Fruit fly (Drosophila melanogaster) whole organism, embryonic: ENCODE results near the gene hop.

Experiments used
- Ada2b ChIP-seq: fragments of 200-800 bp; sonication (Bioruptor generic); IDR thresholded peaks from 2 replicates; pipeline ENCODE4 v1.3.6; 2022; ENCODE audit warnings: missing biosample characterization, missing genetic modification characterization
- Atf-2 ChIP-seq: fragments of 200-800 bp; sonication (Bioruptor generic); optimal IDR thresholded peaks from 2 replicates; lab custom pipeline; 2016; ENCODE audit warnings: missing biosample characterization, missing genetic modification characterization
- Atf6 ChIP-seq: fragments of 200-800 bp; sonication (Bioruptor generic); IDR thresholded peaks from 2 replicates; pipeline ENCODE4 v1.3.6; 2022; ENCODE audit warnings: missing biosample characterization, missing genetic modification characterization
- CG10321 ChIP-seq: fragments of 200-800 bp; sonication (Bioruptor generic); IDR thresholded peaks from 2 replicates; pipeline ENCODE4 v1.3.6; 2022; ENCODE audit warnings: missing biosample characterization, missing genetic modification characterization
- CG10979 ChIP-seq: fragments of 200-800 bp; sonication (Bioruptor generic); optimal IDR thresholded peaks from 2 replicates; lab custom pipeline; 2018; ENCODE audit warnings: missing biosample characterization, mild to moderate bottlenecking, missing genetic modification characterization, moderate library complexity
- CG12071 ChIP-seq: fragments of 200-800 bp; sonication (Bioruptor generic); optimal IDR thresholded peaks from 3 replicates; lab custom pipeline; 2018; ENCODE audit warnings: missing biosample characterization, mild to moderate bottlenecking, missing genetic modification characterization
- CG14965 ChIP-seq: fragments of 200-800 bp; sonication (Bioruptor generic); optimal IDR thresholded peaks from 2 replicates; lab custom pipeline; 2016; ENCODE audit warnings: missing biosample characterization, missing genetic modification characterization, borderline replicate concordance
- CG15479 ChIP-seq: fragments of 200-800 bp; sonication (Bioruptor generic); optimal IDR thresholded peaks from 3 replicates; lab custom pipeline; 2019; ENCODE audit warnings: missing biosample characterization, mild to moderate bottlenecking, missing genetic modification characterization, moderate library complexity
- CG1603 ChIP-seq: fragments of 200-800 bp; sonication (Bioruptor generic); optimal IDR thresholded peaks from 2 replicates; lab custom pipeline; 2019; ENCODE audit warnings: missing biosample characterization, mild to moderate bottlenecking, missing genetic modification characterization, moderate library complexity
- CG16813 ChIP-seq: fragments of 200-800 bp; sonication (Bioruptor generic); IDR thresholded peaks from 3 replicates; pipeline ENCODE4 v1.3.6; 2022; ENCODE audit warnings: missing biosample characterization, missing genetic modification characterization; ENCODE audit not compliant: partially characterized antibody
- CG17361 ChIP-seq: fragments of 200-800 bp; sonication (Bioruptor generic); IDR thresholded peaks from 3 replicates; pipeline ENCODE4 v1.3.6; 2022; ENCODE audit warnings: missing biosample characterization, missing genetic modification characterization
- CG18764 ChIP-seq: fragments of 200-800 bp; sonication (Bioruptor generic); optimal IDR thresholded peaks from 3 replicates; lab custom pipeline; 2016; ENCODE audit warnings: missing biosample characterization, missing genetic modification characterization
- CG2202 ChIP-seq: fragments of 200-800 bp; sonication (Bioruptor generic); optimal IDR thresholded peaks from 2 replicates; lab custom pipeline; 2018; ENCODE audit warnings: missing biosample characterization, mild to moderate bottlenecking, missing genetic modification characterization
- CG31224 ChIP-seq: fragments of 200-800 bp; sonication (Bioruptor generic); IDR thresholded peaks from 2 replicates; pipeline ENCODE4 v1.3.6; 2022; ENCODE audit warnings: missing biosample characterization, missing genetic modification characterization
- CG3281 ChIP-seq: fragments of 200-800 bp; sonication (Bioruptor generic); optimal IDR thresholded peaks from 3 replicates; lab custom pipeline; 2017; ENCODE audit warnings: missing biosample characterization, mild to moderate bottlenecking, missing genetic modification characterization
- CG5953 ChIP-seq: fragments of 200-800 bp; sonication (Bioruptor generic); IDR thresholded peaks from 2 replicates; pipeline ENCODE4 v1.3.6; 2022; ENCODE audit warnings: missing biosample characterization, missing genetic modification characterization
- CG7357 ChIP-seq: fragments of 200-800 bp; sonication (Bioruptor generic); IDR thresholded peaks from 3 replicates; pipeline ENCODE4 v1.3.6; 2022; ENCODE audit warnings: missing biosample characterization, missing genetic modification characterization
- CG9215 ChIP-seq: fragments of 200-800 bp; sonication (Bioruptor generic); IDR thresholded peaks from 2 replicates; pipeline ENCODE4 v1.3.6; 2022; ENCODE audit warnings: missing biosample characterization, missing genetic modification characterization
- CkIIα-i1 ChIP-seq: fragments of 200-800 bp; sonication (Bioruptor generic); IDR thresholded peaks from 2 replicates; pipeline ENCODE4 v1.3.6; 2022; ENCODE audit warnings: missing biosample characterization, missing genetic modification characterization
- D19A ChIP-seq: fragments of 200-800 bp; optimal IDR thresholded peaks from 3 replicates; lab custom pipeline; 2019; ENCODE audit warnings: missing biosample characterization, mild to moderate bottlenecking, missing genetic modification characterization, moderate library complexity
- Ets65A ChIP-seq: fragments of 200-800 bp; sonication (Bioruptor generic); peaks from one replicate; lab custom pipeline; 2016; ENCODE audit warnings: missing biosample characterization, missing genetic modification characterization
- Hr3 ChIP-seq: fragments of 200-800 bp; sonication (Bioruptor generic); optimal IDR thresholded peaks from 3 replicates; lab custom pipeline; 2016; ENCODE audit warnings: missing biosample characterization, missing genetic modification characterization
- Lim3 ChIP-seq: fragments of 200-800 bp; sonication (Bioruptor generic); IDR thresholded peaks from 2 replicates; pipeline ENCODE4 v1.3.6; 2022; ENCODE audit warnings: missing biosample characterization, missing genetic modification characterization
- Myb ChIP-seq: fragments of 200-800 bp; sonication (Bioruptor generic); optimal IDR thresholded peaks from 2 replicates; lab custom pipeline; 2016; ENCODE audit warnings: missing biosample characterization, missing genetic modification characterization
- NFAT ChIP-seq: fragments of 200-800 bp; sonication (Bioruptor generic); IDR thresholded peaks from 2 replicates; pipeline ENCODE4 v1.3.6; 2022; ENCODE audit warnings: missing biosample characterization, missing genetic modification characterization
- Nf-YC ChIP-seq: fragments of 200-800 bp; optimal IDR thresholded peaks from 3 replicates; lab custom pipeline; 2019; ENCODE audit warnings: missing biosample characterization, mild to moderate bottlenecking, missing genetic modification characterization, moderate library complexity
- Oli ChIP-seq: fragments of 200-800 bp; sonication (Bioruptor generic); optimal IDR thresholded peaks from 2 replicates; lab custom pipeline; 2018; ENCODE audit warnings: missing biosample characterization, mild to moderate bottlenecking, missing genetic modification characterization, moderate library complexity
- Pdp1 ChIP-seq, 2 experiments: fragments of 200-800 bp; sonication (Bioruptor generic); optimal IDR thresholded peaks; 3 replicates each; lab custom pipeline; 2016; ENCODE audit warnings: missing biosample characterization in 2 of 2, missing genetic modification characterization in 2 of 2, mild to moderate bottlenecking in 1 of 2, moderate library complexity in 1 of 2
- Ptx1 ChIP-seq: fragments of 200-800 bp; sonication (Bioruptor generic); IDR thresholded peaks from 2 replicates; pipeline ENCODE4 v1.3.6; 2022; ENCODE audit warnings: missing biosample characterization, missing genetic modification characterization
- Sox100B ChIP-seq: fragments of 200-800 bp; sonication (Bioruptor generic); optimal IDR thresholded peaks from 3 replicates; lab custom pipeline; 2018; ENCODE audit warnings: missing biosample characterization, mild to moderate bottlenecking, missing genetic modification characterization
- Sry-β ChIP-seq: fragments of 200-800 bp; sonication (Bioruptor generic); optimal IDR thresholded peaks from 2 replicates; lab custom pipeline; 2018; ENCODE audit warnings: missing biosample characterization, mild to moderate bottlenecking, missing genetic modification characterization, moderate library complexity
- TFAM ChIP-seq: fragments of 200-800 bp; sonication (Bioruptor generic); optimal IDR thresholded peaks from 2 replicates; lab custom pipeline; 2017; ENCODE audit warnings: missing biosample characterization, missing genetic modification characterization, inconsistent platforms
- YL-1 ChIP-seq: fragments of 200-800 bp; sonication (Bioruptor generic); optimal IDR thresholded peaks from 3 replicates; lab custom pipeline; 2017; ENCODE audit warnings: missing biosample characterization, mild to moderate bottlenecking, missing genetic modification characterization
- abd-A ChIP-seq: fragments of 200-800 bp; sonication (Bioruptor generic); optimal IDR thresholded peaks from 3 replicates; lab custom pipeline; 2019; ENCODE audit warnings: missing biosample characterization, mild to moderate bottlenecking, missing genetic modification characterization, moderate library complexity
- cg ChIP-seq: fragments of 200-800 bp; sonication (Bioruptor generic); optimal IDR thresholded peaks from 3 replicates; lab custom pipeline; 2019; ENCODE audit warnings: missing biosample characterization, mild to moderate bottlenecking, missing genetic modification characterization, moderate library complexity
- fd64A ChIP-seq: fragments of 200-800 bp; sonication (Bioruptor generic); optimal IDR thresholded peaks from 3 replicates; lab custom pipeline; 2018; ENCODE audit warnings: missing biosample characterization, mild to moderate bottlenecking, missing genetic modification characterization
- ftz-f1 ChIP-seq: fragments of 200-800 bp; sonication (Bioruptor generic); optimal IDR thresholded peaks from 2 replicates; lab custom pipeline; 2016; ENCODE audit warnings: missing biosample characterization, missing genetic modification characterization
- inv ChIP-seq: fragments of 200-800 bp; sonication (Bioruptor generic); IDR thresholded peaks from 2 replicates; pipeline ENCODE4 v1.3.6; 2022; ENCODE audit warnings: missing biosample characterization, missing genetic modification characterization; ENCODE audit not compliant: partially characterized antibody
- lab ChIP-seq: fragments of 200-800 bp; sonication (Bioruptor generic); optimal IDR thresholded peaks from 3 replicates; lab custom pipeline; 2017; ENCODE audit warnings: missing biosample characterization, missing genetic modification characterization, mild to moderate bottlenecking, moderate library complexity, missing genetic modification reagents
- lmd ChIP-seq: fragments of 200-800 bp; sonication (Bioruptor generic); IDR thresholded peaks from 2 replicates; pipeline ENCODE4 v1.3.6; 2022; ENCODE audit warnings: missing biosample characterization, missing genetic modification characterization
- mirr ChIP-seq: fragments of 200-800 bp; sonication (Bioruptor generic); optimal IDR thresholded peaks from 3 replicates; lab custom pipeline; 2018; ENCODE audit warnings: missing biosample characterization, mild to moderate bottlenecking, missing genetic modification characterization
- pfk ChIP-seq: fragments of 200-800 bp; sonication (Bioruptor generic); optimal IDR thresholded peaks from 2 replicates; lab custom pipeline; 2018; ENCODE audit warnings: missing biosample characterization, mild to moderate bottlenecking, missing genetic modification characterization, moderate library complexity
- pho ChIP-seq: fragments of 200-800 bp; sonication (Bioruptor generic); optimal IDR thresholded peaks from 2 replicates; lab custom pipeline; 2016; ENCODE audit warnings: missing biosample characterization, missing genetic modification characterization
- sens ChIP-seq: fragments of 200-800 bp; sonication (Bioruptor generic); peaks from one replicate; lab custom pipeline; 2016; ENCODE audit warnings: missing biosample characterization, missing genetic modification characterization
- seq ChIP-seq: fragments of 200-800 bp; sonication (Bioruptor generic); IDR thresholded peaks from 2 replicates; pipeline ENCODE4 v1.3.6; 2022; ENCODE audit warnings: missing biosample characterization, missing genetic modification characterization
- zfh1 ChIP-seq: fragments of 200-800 bp; sonication (Bioruptor generic); IDR thresholded peaks from 3 replicates; pipeline ENCODE4 v1.3.6; 2022; ENCODE audit warnings: missing biosample characterization, missing genetic modification characterization

Gene hop

dm6 chrX:11372764-11373712, 5.1 kb upstream of the hop start (continued):
- TF ChIP-seq Myb (GFP tag; lab: Kevin White, UChicago) (no peak), cg (GFP tag; lab: Kevin White, UChicago) (peak; percentile 17), YL-1 (GFP tag; lab: Kevin White, UChicago) (no peak), CG3281 (GFP tag; lab: Kevin White, UChicago) (no peak), abd-A (tag; lab: Kevin White, UChicago) (no peak), CG31224 (no peak), CG2202 (tag; lab: Kevin White, UChicago) (no peak)

DNA sequence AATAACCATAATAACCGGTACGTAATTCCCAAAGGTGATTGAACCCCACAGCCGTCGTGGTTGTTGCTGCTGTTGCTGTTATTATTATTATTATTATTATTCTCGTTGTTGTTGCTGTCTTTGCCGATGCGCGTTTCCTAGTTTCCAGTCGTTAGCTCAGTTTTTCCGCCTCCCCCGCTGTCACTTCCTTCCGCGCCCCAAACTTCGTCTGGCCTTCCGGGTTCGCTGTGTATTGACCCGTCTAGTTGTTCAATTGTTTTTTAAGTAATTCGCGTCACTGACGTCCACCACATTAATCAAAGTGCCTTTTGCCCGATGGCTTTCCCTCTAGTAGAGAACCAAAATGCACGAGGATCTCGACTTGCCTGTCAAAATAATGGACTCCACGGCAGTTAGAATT, 3.7 kb upstream of the hop start:
- no peak for TF ChIP-seq Sry-β
- no peak for TF ChIP-seq Oli (tag; lab: Kevin White, UChicago)
- TF ChIP-seq ftz-f1 = no peak
- no peak for TF ChIP-seq mirr (GFP tag; lab: Kevin White, UChicago)
- no peak for TF ChIP-seq pho (GFP tag; lab: Kevin White, UChicago)
- TF ChIP-seq Sox100B (GFP tag; lab: Kevin White, UChicago) = no peak
- peak; percentile 52 for TF ChIP-seq sens (GFP tag; lab: Kevin White, UChicago)
- peak; percentile 51 for TF ChIP-seq Ets65A (GFP tag; lab: Kevin White, UChicago)
- TF ChIP-seq CG18764 (GFP tag; lab: Kevin White, UChicago) = no peak
- TF ChIP-seq, all 482 proteins: peak for 2

- TF ChIP-seq pfk (GFP tag; lab: Kevin White, UChicago) = no peak
- peak; percentile 11 for TF ChIP-seq CG1603 (tag; lab: Kevin White, UChicago)
- no peak for TF ChIP-seq CG12071 (GFP tag; lab: Kevin White, UChicago)
- TF ChIP-seq Hr3 (GFP tag; lab: Kevin White, UChicago) = no peak
- no peak for TF ChIP-seq Pdp1 (GFP tag; optimal IDR thresholded peaks at IDR 0.05; lab: Kevin White, UChicago)
- no peak for TF ChIP-seq CG14965 (GFP tag; lab: Kevin White, UChicago)
- no peak for TF ChIP-seq fd64A (GFP tag; lab: Kevin White, UChicago)
- TF ChIP-seq Atf-2 (GFP tag; lab: Kevin White, UChicago) = no peak
- TF ChIP-seq Nf-YC (tag; lab: Kevin White, UChicago) = no peak
- TF ChIP-seq D19A (tag; lab: Kevin White, UChicago) = no peak
- TF ChIP-seq CG10979 (tag; lab: Kevin White, UChicago) = peak; percentile 19
- peak; percentile 44; the same call in 1 of the 2 replicates for TF ChIP-seq Ada2b (GFP tag; lab: Robert Waterston, UW)
- TF ChIP-seq CG9215 (GFP tag; lab: Robert Waterston, UW) = 0 out of 2 replicates have a peak, but pooled peaks have one; percentile 14
- no peak for TF ChIP-seq CkIIα-i1 (GFP tag; lab: Robert Waterston, UW)
- peak; percentile 64 for TF ChIP-seq lmd (GFP tag; lab: Robert Waterston, UW)
- TF ChIP-seq CG15479 (GFP tag; lab: Kevin White, UChicago) = no peak
- TF ChIP-seq CG16813 = no peak
- TF ChIP-seq inv = no peak
- peak; percentile 16 for TF ChIP-seq lab
- 0 out of 2 replicates have a peak, but pooled peaks have one; percentile 30 for TF ChIP-seq NFAT (GFP tag; lab: Robert Waterston, UW)
- TF ChIP-seq CG5953 (GFP tag; lab: Robert Waterston, UW) = 0 out of 2 replicates have a peak, but pooled peaks have one; percentile 11
- TF ChIP-seq CG7357 (GFP tag; lab: Robert Waterston, UW) = peak; percentile 56; the same call in 2 of the 3 replicates
- no peak for TF ChIP-seq Lim3 (GFP tag; lab: Robert Waterston, UW)
- 0 out of 3 replicates have a peak, but pooled peaks have one; percentile 48 for TF ChIP-seq zfh1 (GFP tag; lab: Robert Waterston, UW)
- TF ChIP-seq CG10321 = no peak
- TF ChIP-seq CG17361 = peak; percentile 39; the same call in 1 of the 3 replicates
- TF ChIP-seq seq = peak; percentile 28; the same call in 1 of the 2 replicates
- peak; percentile 52; the same call in 1 of the 2 replicates for TF ChIP-seq Ptx1 (GFP tag; lab: Robert Waterston, UW)
- TF ChIP-seq TFAM (GFP tag; lab: Kevin White, UChicago) = no peak
- peak; percentile 60 for TF ChIP-seq Atf6
Measured at dm6 chrX:11370792-11371191, 2.9 kb upstream of the hop start.
